Worm (Caenorhabditis elegans) whole organism, L4 larva: ENCODE data around the gene C38C3.6.
A peak's percentile ranks its signal among the peaks of the same experiment; 100 is the strongest.

Experiments
- F10B5.3 ChIP-seq: sonication (generic microtip); optimal IDR thresholded peaks from 2 replicates; lab custom pipeline; 2016; ENCODE audit warnings: mild to moderate bottlenecking, missing genetic modification characterization, missing compliant biosample characterization
- F26F4.8 ChIP-seq: fragments of 200-800 bp; sonication (Bioruptor generic); conservative IDR thresholded peaks from 2 replicates; pipeline ENCODE4 v1.3.6; 2022; ENCODE audit warnings: missing genetic modification characterization, missing compliant biosample characterization
- F49E8.2 ChIP-seq: sonication (generic microtip); optimal IDR thresholded peaks from 2 replicates; lab custom pipeline; 2016; ENCODE audit warnings: missing compliant biosample characterization, mild to moderate bottlenecking, missing genetic modification characterization, borderline replicate concordance
- T26A8.4 ChIP-seq: fragments of 200-800 bp; sonication (Bioruptor generic); IDR thresholded peaks from 2 replicates; pipeline ENCODE4 v1.3.6; 2022; ENCODE audit warnings: missing genetic modification characterization, missing compliant biosample characterization
- Y48G9A.11 ChIP-seq: fragments of 200-800 bp; sonication (Bioruptor generic); IDR thresholded peaks from 2 replicates; pipeline ENCODE4 v1.3.6; 2022; ENCODE audit warnings: missing genetic modification reagents, missing genetic modification characterization, missing compliant biosample characterization
- ZK546.5 ChIP-seq, 2 experiments: sonication (generic microtip); optimal IDR thresholded peaks; 2 replicates each; lab custom pipeline; 2017; ENCODE audit warnings: missing biosample characterization in 2 of 2, missing genetic modification characterization in 2 of 2
- aha-1 ChIP-seq: fragments of 150-350 bp; peaks from one replicate; lab custom pipeline; 2014; ENCODE audit warnings: missing biosample characterization, missing genetic modification characterization
- aly-2 ChIP-seq: sonication (generic microtip); optimal IDR thresholded peaks from 2 replicates; lab custom pipeline; 2018; ENCODE audit warnings: missing biosample characterization, missing genetic modification characterization
- attf-4 ChIP-seq: sonication (generic microtip); optimal IDR thresholded peaks from 3 replicates; lab custom pipeline; 2017; ENCODE audit warnings: missing biosample characterization, missing genetic modification characterization
- ceh-28 ChIP-seq: fragments of 150-350 bp; optimal IDR thresholded peaks from 2 replicates; lab custom pipeline; 2014; ENCODE audit warnings: missing biosample characterization, missing genetic modification reagents, missing genetic modification characterization
- ceh-82 ChIP-seq: sonication (generic microtip); optimal IDR thresholded peaks from 2 replicates; lab custom pipeline; 2017; ENCODE audit warnings: missing biosample characterization, missing genetic modification characterization
- cey-2 ChIP-seq: sonication (generic microtip); optimal IDR thresholded peaks from 3 replicates; lab custom pipeline; 2017; ENCODE audit warnings: missing genetic modification characterization, mild to moderate bottlenecking, missing compliant biosample characterization, antibody characterized with exemption, borderline replicate concordance; ENCODE audit not compliant: insufficient read depth
- ctbp-1 ChIP-seq: fragments of 200-800 bp; sonication (Bioruptor generic); IDR thresholded peaks from 2 replicates; pipeline ENCODE4 v1.3.6; 2022; ENCODE audit warnings: missing genetic modification reagents, missing genetic modification characterization, missing compliant biosample characterization
- daf-12 ChIP-seq: fragments of 150-350 bp; optimal IDR thresholded peaks from 2 replicates; lab custom pipeline; 2014; ENCODE audit warnings: missing biosample characterization, missing genetic modification reagents, missing genetic modification characterization
- dmd-6 ChIP-seq: fragments of 200-800 bp; sonication (Bioruptor generic); IDR thresholded peaks from 2 replicates; pipeline ENCODE4 v1.3.6; 2022; ENCODE audit warnings: missing genetic modification reagents, missing genetic modification characterization, missing compliant biosample characterization
- dmd-8 ChIP-seq: fragments of 200-800 bp; sonication (Bioruptor generic); IDR thresholded peaks from 2 replicates; pipeline ENCODE4 v1.3.6; 2022; ENCODE audit warnings: missing genetic modification characterization, missing compliant biosample characterization
- fos-1 ChIP-seq: fragments of 150-350 bp; optimal IDR thresholded peaks from 2 replicates; lab custom pipeline; 2014; ENCODE audit warnings: missing biosample characterization, missing genetic modification characterization
- gei-8 ChIP-seq: fragments of 200-800 bp; sonication (Bioruptor generic); optimal IDR thresholded peaks from 2 replicates; lab custom pipeline; 2018; ENCODE audit warnings: mild to moderate bottlenecking, missing genetic modification characterization, missing compliant biosample characterization
- hif-1 ChIP-seq, 2 experiments: sonication (generic microtip); optimal IDR thresholded peaks; 2 replicates each; lab custom pipeline; 2016 to 2017; ENCODE audit warnings: missing compliant biosample characterization in 2 of 2, missing genetic modification characterization in 2 of 2, missing genetic modification reagents in 2 of 2, missing genotype in 2 of 2, mild to moderate bottlenecking in 1 of 2
- hlh-11 ChIP-seq: fragments of 200-800 bp; sonication (Bioruptor generic); optimal IDR thresholded peaks from 2 replicates; lab custom pipeline; 2018; ENCODE audit warnings: mild to moderate bottlenecking, missing genetic modification characterization, missing compliant biosample characterization
- lim-7 ChIP-seq: fragments of 200-800 bp; sonication (Bioruptor generic); IDR thresholded peaks from 2 replicates; pipeline ENCODE4 v1.3.6; 2022; ENCODE audit warnings: missing genetic modification characterization, missing compliant biosample characterization
- lin-13 ChIP-seq: fragments of 150-350 bp; optimal IDR thresholded peaks from 2 replicates; lab custom pipeline; 2014; ENCODE audit warnings: missing biosample characterization, missing genetic modification reagents, missing genetic modification characterization
- lin-15B ChIP-seq: fragments of 150-350 bp; sonication (generic microtip); optimal IDR thresholded peaks from 3 replicates; lab custom pipeline; 2014; ENCODE audit warnings: missing biosample characterization, missing genetic modification characterization
- madf-9 ChIP-seq: fragments of 200-800 bp; sonication (Bioruptor generic); conservative IDR thresholded peaks from 2 replicates; pipeline ENCODE4 v1.3.6; 2022; ENCODE audit warnings: missing genetic modification reagents, missing genetic modification characterization, missing compliant biosample characterization
- mxl-2 ChIP-seq: fragments of 200-800 bp; sonication (Bioruptor generic); conservative IDR thresholded peaks from 2 replicates; pipeline ENCODE4 v1.3.6; 2022; ENCODE audit warnings: missing genetic modification reagents, missing genetic modification characterization, missing compliant biosample characterization
- mxl-3 ChIP-seq: fragments of 200-800 bp; sonication (Bioruptor generic); optimal IDR thresholded peaks from 2 replicates; lab custom pipeline; 2018; ENCODE audit warnings: mild to moderate bottlenecking, missing genetic modification characterization, missing compliant biosample characterization
- nhr-102 ChIP-seq: sonication (generic microtip); optimal IDR thresholded peaks from 2 replicates; lab custom pipeline; 2016; ENCODE audit warnings: mild to moderate bottlenecking, missing genetic modification characterization, moderate library complexity, missing compliant biosample characterization
- nhr-237 ChIP-seq: sonication (generic microtip); optimal IDR thresholded peaks from 2 replicates; lab custom pipeline; 2017; ENCODE audit warnings: missing biosample characterization, missing genetic modification characterization
- nhr-25 ChIP-seq: sonication (generic microtip); optimal IDR thresholded peaks from 2 replicates; lab custom pipeline; 2017; ENCODE audit warnings: missing genetic modification characterization, mild to moderate bottlenecking, missing compliant biosample characterization, antibody characterized with exemption, moderate library complexity, borderline replicate concordance; ENCODE audit not compliant: insufficient read depth
- nhr-42 ChIP-seq: fragments of 200-800 bp; sonication (Bioruptor generic); IDR thresholded peaks from 2 replicates; pipeline ENCODE4 v1.3.6; 2022; ENCODE audit warnings: missing genetic modification characterization, missing compliant biosample characterization
- nhr-6 ChIP-seq: fragments of 150-350 bp; optimal IDR thresholded peaks from 2 replicates; lab custom pipeline; 2014; ENCODE audit warnings: missing biosample characterization, missing genetic modification characterization
- nhr-77 ChIP-seq: fragments of 150-350 bp; optimal IDR thresholded peaks from 2 replicates; lab custom pipeline; 2014; ENCODE audit warnings: missing biosample characterization, missing genetic modification characterization
- set-16 ChIP-seq: fragments of 200-800 bp; sonication (Bioruptor generic); IDR thresholded peaks from 2 replicates; pipeline ENCODE4 v1.3.6; 2022; ENCODE audit warnings: missing genetic modification reagents, missing genetic modification characterization, missing compliant biosample characterization
- tag-97 ChIP-seq: fragments of 200-800 bp; sonication (Bioruptor generic); IDR thresholded peaks from 2 replicates; pipeline ENCODE4 v1.3.6; 2022; ENCODE audit warnings: missing genetic modification characterization, missing compliant biosample characterization
- tra-1 ChIP-seq: fragments of 200-800 bp; sonication (Bioruptor generic); IDR thresholded peaks from 2 replicates; pipeline ENCODE4 v1.3.6; 2022; ENCODE audit warnings: missing genetic modification reagents, missing genetic modification characterization, missing compliant biosample characterization
- unc-130 ChIP-seq: sonication (generic microtip); optimal IDR thresholded peaks from 2 replicates; lab custom pipeline; 2016; ENCODE audit warnings: missing genetic modification reagents, missing genetic modification characterization, missing compliant biosample characterization
- unc-62 ChIP-seq, 3 experiments: fragments of 150-350 bp in 1 of 3; sonication (generic microtip); optimal IDR thresholded peaks in 2 of 3; peaks in 1 of 3; 1 replicate in 1 of 3; 2 replicates in 2 of 3; lab custom pipeline; 2014 to 2017; ENCODE audit warnings: missing biosample characterization in 3 of 3, missing genetic modification characterization in 3 of 3, missing genetic modification reagents in 3 of 3, missing genotype in 1 of 3
- ztf-11 ChIP-seq: fragments of 150-350 bp; optimal IDR thresholded peaks from 2 replicates; lab custom pipeline; 2014; ENCODE audit warnings: missing biosample characterization, missing genetic modification characterization

Gene C38C3.6

DNA sequence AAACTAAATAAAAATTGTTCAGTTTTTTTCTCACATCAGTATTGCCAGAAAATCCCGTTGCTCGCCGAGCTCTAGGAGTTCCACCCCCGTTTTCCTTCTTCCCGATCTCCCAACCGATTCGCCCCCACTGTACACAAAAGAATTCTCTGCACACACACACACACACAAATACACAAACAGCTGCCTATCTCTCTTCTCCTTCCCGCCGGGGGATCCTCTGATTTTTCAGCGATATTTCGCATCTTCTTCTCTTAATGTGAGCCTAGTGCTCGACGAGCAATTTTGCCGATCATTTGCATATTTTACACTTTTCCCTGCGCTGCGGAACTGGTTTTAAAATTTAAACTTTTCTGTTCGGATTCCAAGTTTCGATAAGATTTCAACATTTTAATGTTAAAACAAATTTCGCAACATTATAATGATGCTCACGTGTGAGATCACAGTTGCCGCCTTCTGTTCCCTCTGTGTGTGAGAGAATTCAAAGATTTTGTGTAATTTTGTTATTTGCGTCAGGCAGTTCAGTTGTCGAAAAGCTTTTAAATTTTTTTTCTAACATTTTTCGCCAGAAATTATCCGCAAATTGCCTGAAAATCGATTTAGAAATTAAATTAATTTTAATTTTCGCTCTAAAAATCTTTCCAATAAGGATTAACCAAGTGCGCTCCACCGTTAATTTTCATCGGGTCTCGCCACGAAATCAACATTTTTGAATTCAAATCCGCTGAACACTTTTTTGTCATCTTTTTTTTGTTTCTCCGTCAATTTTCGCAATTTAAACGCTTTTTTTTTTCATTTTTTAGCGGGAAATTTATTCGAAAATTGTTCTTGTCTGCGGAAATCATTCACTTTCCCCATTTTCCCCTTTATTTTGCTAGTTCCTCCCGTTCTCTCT is 20.1 kb downstream of the C38C3.6 start (continued):
- TF ChIP-seq ceh-82 (tag; lab: Kevin White, UChicago) = no peak
- TF ChIP-seq ztf-11 (tag; lab: Kevin White, UChicago) = no peak
- TF ChIP-seq fos-1 (tag; lab: Kevin White, UChicago) = no peak
- TF ChIP-seq ctbp-1 = 0 out of 2 replicates have a peak, but pooled peaks have one; percentile 16
- no peak for TF ChIP-seq dmd-8 (GFP tag; lab: Robert Waterston, UW)
- no peak for TF ChIP-seq ZK546.5 (tag; optimal IDR thresholded peaks at IDR 0.05; lab: Kevin White, UChicago)
- TF ChIP-seq hlh-11 (tag; lab: Kevin White, UChicago) = peak; percentile 7
- TF ChIP-seq T26A8.4 (GFP tag; lab: Robert Waterston, UW) = no peak
- no peak for TF ChIP-seq tag-97
- TF ChIP-seq gei-8 = no peak
- TF ChIP-seq mxl-3 = no peak
- no peak for TF ChIP-seq F10B5.3 (tag; lab: Kevin White, UChicago)
- TF ChIP-seq mxl-2 (GFP tag; lab: Robert Waterston, UW) = no peak
- TF ChIP-seq nhr-25 = no peak
- peak; percentile 52 for TF ChIP-seq dmd-6 (GFP tag; lab: Robert Waterston, UW)
- TF ChIP-seq F49E8.2 (tag; lab: Kevin White, UChicago) = no peak
- TF ChIP-seq nhr-237 = no peak
- TF ChIP-seq cey-2 (tag; lab: Kevin White, UChicago) = no peak
- no peak for TF ChIP-seq nhr-42 (GFP tag; lab: Robert Waterston, UW)
- no peak for TF ChIP-seq daf-12 (tag; lab: Kevin White, UChicago)
- TF ChIP-seq unc-130 = peak; percentile 47
- peak; percentile 57 for TF ChIP-seq lin-13 (GFP tag; lab: Kevin White, UChicago)
- no peak for TF ChIP-seq Y48G9A.11 (GFP tag; lab: Robert Waterston, UW)
- TF ChIP-seq madf-9 (GFP tag; lab: Robert Waterston, UW) = no peak
- TF ChIP-seq F26F4.8 (GFP tag; lab: Robert Waterston, UW) = no peak
- no peak for TF ChIP-seq ceh-28 (tag; lab: Kevin White, UChicago)
- no peak for TF ChIP-seq hif-1 (tag; optimal IDR thresholded peaks at IDR 0.05; lab: Kevin White, UChicago)
- peak; percentile 53 for TF ChIP-seq nhr-6 (tag; lab: Kevin White, UChicago)
- peak in 1 of 2 experiments; percentile 9 for TF ChIP-seq unc-62 (GFP tag; optimal IDR thresholded peaks at IDR 0.05 in 1 of 2; lab: Kevin White, UChicago)
- no peak for TF ChIP-seq unc-62 (tag; optimal IDR thresholded peaks at IDR 0.05; lab: Kevin White, UChicago)
- no peak for TF ChIP-seq lin-15B
- no peak for TF ChIP-seq nhr-102 (tag; lab: Kevin White, UChicago)
- TF ChIP-seq tra-1 (GFP tag; lab: Robert Waterston, UW) = no peak
- peak; percentile 70 for TF ChIP-seq nhr-77 (tag; lab: Kevin White, UChicago)
- no peak for TF ChIP-seq aly-2 (tag; lab: Kevin White, UChicago)

DNA sequence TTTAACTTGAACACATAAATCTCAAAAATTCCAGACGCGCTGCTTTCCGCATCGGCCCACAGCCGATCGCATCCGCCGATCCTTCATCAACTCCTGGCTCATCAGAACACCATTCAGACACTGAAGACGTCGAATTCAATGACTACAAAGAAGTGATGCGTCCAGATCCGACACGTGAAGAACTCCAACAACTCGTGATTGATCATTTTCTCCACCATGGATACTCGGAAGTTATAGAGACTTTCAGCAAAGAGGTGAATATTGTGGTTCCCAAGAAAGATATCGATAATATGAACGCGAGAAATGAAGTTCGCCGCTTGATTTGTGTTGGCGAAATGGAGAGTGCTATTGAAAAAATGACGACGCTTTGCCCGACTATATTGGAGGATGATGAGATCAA is 22.5 kb downstream of the C38C3.6 start:
- TF ChIP-seq mxl-2 (GFP tag; lab: Robert Waterston, UW) (no peak), daf-12 (tag; lab: Kevin White, UChicago) (no peak), T26A8.4 (GFP tag; lab: Robert Waterston, UW) (no peak), lim-7 (GFP tag; lab: Robert Waterston, UW) (no peak), set-16 (GFP tag; lab: Robert Waterston, UW) (no peak), attf-4 (tag; lab: Kevin White, UChicago) (no peak), aha-1 (peak; percentile 91), cey-2 (tag; lab: Kevin White, UChicago) (no peak)
